Worm (Caenorhabditis elegans) whole organism, early embryonic: ENCODE results near the gene cpt-2.

Source experiments
- B0310.2 ChIP-seq: sonication (generic microtip); optimal IDR thresholded peaks from 2 replicates; lab custom pipeline; 2016; ENCODE audit warnings: mild to moderate bottlenecking, missing genetic modification characterization, missing compliant biosample characterization
- F13C5.2 ChIP-seq: sonication (generic microtip); optimal IDR thresholded peaks from 2 replicates; lab custom pipeline; 2017; ENCODE audit warnings: mild to moderate bottlenecking, missing genetic modification characterization, inconsistent platforms, missing compliant biosample characterization
- aly-1 ChIP-seq: sonication (generic microtip); optimal IDR thresholded peaks from 2 replicates; lab custom pipeline; 2016; ENCODE audit warnings: missing genetic modification characterization, missing compliant biosample characterization
- ama-1 ChIP-seq: fragments of 150-350 bp; optimal IDR thresholded peaks from 2 replicates; lab custom pipeline; 2014
- ceh-13 ChIP-seq: fragments of 200-800 bp; sonication (Bioruptor generic); optimal IDR thresholded peaks from 2 replicates; lab custom pipeline; 2018; ENCODE audit warnings: mild to moderate bottlenecking, missing genetic modification characterization, missing compliant biosample characterization
- ceh-36 ChIP-seq: sonication (generic microtip); optimal IDR thresholded peaks from 2 replicates; lab custom pipeline; 2016; ENCODE audit warnings: missing genetic modification characterization, inconsistent platforms, missing compliant biosample characterization
- ets-7 ChIP-seq: sonication (generic microtip); optimal IDR thresholded peaks from 2 replicates; lab custom pipeline; 2016; ENCODE audit warnings: missing genotype, missing genetic modification characterization, missing compliant biosample characterization
- flt-1 ChIP-seq: fragments of 200-800 bp; sonication (Bioruptor generic); IDR thresholded peaks from 2 replicates; pipeline ENCODE4 v1.3.6; 2022; ENCODE audit warnings: missing genetic modification characterization, missing compliant biosample characterization
- hmbx-1 ChIP-seq: sonication (generic microtip); optimal IDR thresholded peaks from 2 replicates; lab custom pipeline; 2016; ENCODE audit warnings: mild to moderate bottlenecking, missing genetic modification characterization, missing compliant biosample characterization
- hmg-4 ChIP-seq: fragments of 200-800 bp; sonication (Bioruptor generic); optimal IDR thresholded peaks from 2 replicates; lab custom pipeline; 2018; ENCODE audit warnings: mild to moderate bottlenecking, missing genetic modification characterization, missing compliant biosample characterization
- hnd-1 ChIP-seq: sonication (generic microtip); optimal IDR thresholded peaks from 2 replicates; lab custom pipeline; 2016; ENCODE audit warnings: missing genetic modification characterization, missing compliant biosample characterization
- pes-1 ChIP-seq: fragments of 200-800 bp; sonication (Bioruptor generic); IDR thresholded peaks from 2 replicates; pipeline ENCODE4 v1.3.6; 2022; ENCODE audit warnings: missing genetic modification reagents, missing genetic modification characterization, missing compliant biosample characterization
- scrt-1 ChIP-seq: fragments of 200-800 bp; sonication (Bioruptor generic); IDR thresholded peaks from 2 replicates; pipeline ENCODE4 v1.3.6; 2022; ENCODE audit warnings: missing genetic modification characterization, missing compliant biosample characterization
- sea-1 ChIP-seq: fragments of 200-800 bp; sonication (Bioruptor generic); conservative IDR thresholded peaks from 2 replicates; pipeline ENCODE4 v1.3.6; 2022; ENCODE audit warnings: missing genetic modification characterization, missing compliant biosample characterization
- tbx-11 ChIP-seq: fragments of 200-800 bp; sonication (Bioruptor generic); IDR thresholded peaks from 2 replicates; pipeline ENCODE4 v1.3.6; 2022; ENCODE audit warnings: missing genetic modification characterization, missing compliant biosample characterization
- tbx-37 ChIP-seq: fragments of 200-800 bp; sonication (Bioruptor generic); conservative IDR thresholded peaks from 2 replicates; pipeline ENCODE4 v1.3.6; 2022; ENCODE audit warnings: missing genetic modification reagents, missing genetic modification characterization, missing compliant biosample characterization
- tra-4 ChIP-seq: sonication (generic microtip); optimal IDR thresholded peaks from 2 replicates; lab custom pipeline; 2017; ENCODE audit warnings: missing genetic modification characterization, missing compliant biosample characterization

Gene cpt-2

ce11 chrIV:11210781-11211256, 31.4 kb downstream of the cpt-2 start, which contains the start of gene adk-1:
Gene adk-1 (minus strand): TSS chrIV:11210831.
- no peak for TF ChIP-seq tra-4 (tag; lab: Kevin White, UChicago)
- no peak for TF ChIP-seq sea-1 (GFP tag; lab: Robert Waterston, UW)
- no peak for TF ChIP-seq aly-1 (tag; lab: Kevin White, UChicago)
- TF ChIP-seq hmbx-1, result no peak
- TF ChIP-seq hnd-1 (tag; lab: Kevin White, UChicago), result no peak
- no peak for TF ChIP-seq ama-1 (lab: Kevin White, UChicago)
- TF ChIP-seq scrt-1 (GFP tag; lab: Robert Waterston, UW), result no peak
- no peak for TF ChIP-seq ceh-36

ce11 chrIV:11211547-11211946, 32.1 kb downstream of the cpt-2 start:
- TF ChIP-seq pes-1 (no peak), sea-1 (GFP tag; lab: Robert Waterston, UW) (no peak), tbx-37 (GFP tag; lab: Robert Waterston, UW) (no peak), ceh-36 (no peak)

- TF ChIP-seq pes-1 (no peak), sea-1 (GFP tag; lab: Robert Waterston, UW) (no peak), ets-7 (no peak), ama-1 (lab: Kevin White, UChicago) (no peak), tbx-37 (GFP tag; lab: Robert Waterston, UW) (no peak), B0310.2 (tag; lab: Kevin White, UChicago) (no peak), hnd-1 (tag; lab: Kevin White, UChicago) (no peak), aly-1 (tag; lab: Kevin White, UChicago) (no peak), ceh-36 (no peak), flt-1 (GFP tag; lab: Robert Waterston, UW) (no peak), scrt-1 (GFP tag; lab: Robert Waterston, UW) (no peak), ceh-13 (GFP tag; lab: Kevin White, UChicago) (no peak), hmg-4 (GFP tag; lab: Kevin White, UChicago) (no peak), tbx-11 (no peak), F13C5.2 (tag; lab: Kevin White, UChicago) (no peak), tra-4 (tag; lab: Kevin White, UChicago) (no peak), hmbx-1 (no peak)
Measured at ce11 chrIV:11212978-11213377, 33.5 kb downstream of the cpt-2 start.

ce11 chrIV:11218037-11218436, 38.6 kb downstream of the cpt-2 start, which contains the start of gene zip-6:
Gene zip-6 (minus strand): TSS chrIV:11218137.
- TF ChIP-seq hmbx-1 (no peak), ceh-36 (no peak), flt-1 (GFP tag; lab: Robert Waterston, UW) (no peak), tra-4 (tag; lab: Kevin White, UChicago) (no peak), hmg-4 (GFP tag; lab: Kevin White, UChicago) (no peak), ets-7 (no peak), tbx-37 (GFP tag; lab: Robert Waterston, UW) (no peak), scrt-1 (GFP tag; lab: Robert Waterston, UW) (no peak), aly-1 (tag; lab: Kevin White, UChicago) (no peak), F13C5.2 (tag; lab: Kevin White, UChicago) (no peak), pes-1 (no peak), tbx-11 (no peak), sea-1 (GFP tag; lab: Robert Waterston, UW) (no peak), B0310.2 (tag; lab: Kevin White, UChicago) (no peak), ama-1 (lab: Kevin White, UChicago) (no peak), hnd-1 (tag; lab: Kevin White, UChicago) (no peak), ceh-13 (GFP tag; lab: Kevin White, UChicago) (no peak)

- TF ChIP-seq aly-1 (tag; lab: Kevin White, UChicago) (no peak), sea-1 (GFP tag; lab: Robert Waterston, UW) (no peak), F13C5.2 (tag; lab: Kevin White, UChicago) (no peak), tbx-37 (GFP tag; lab: Robert Waterston, UW) (no peak), hmg-4 (GFP tag; lab: Kevin White, UChicago) (no peak), hmbx-1 (no peak), ceh-13 (GFP tag; lab: Kevin White, UChicago) (no peak), ceh-36 (no peak), ets-7 (no peak), tbx-11 (no peak), hnd-1 (tag; lab: Kevin White, UChicago) (no peak), flt-1 (GFP tag; lab: Robert Waterston, UW) (no peak), ama-1 (lab: Kevin White, UChicago) (no peak), B0310.2 (tag; lab: Kevin White, UChicago) (no peak), tra-4 (tag; lab: Kevin White, UChicago) (no peak), scrt-1 (GFP tag; lab: Robert Waterston, UW) (no peak), pes-1 (no peak)
Measured at ce11 chrIV:11223878-11224277, 44.4 kb downstream of the cpt-2 start, which contains the start of gene C29F4.3. Gene C29F4.3 (minus strand): TSS chrIV:11223978.

- TF ChIP-seq sea-1 (GFP tag; lab: Robert Waterston, UW), result no peak
- no peak for TF ChIP-seq tbx-11
- no peak for TF ChIP-seq hmbx-1
- TF ChIP-seq hnd-1 (tag; lab: Kevin White, UChicago), result no peak
- TF ChIP-seq ceh-36, result no peak
- no peak for TF ChIP-seq tra-4 (tag; lab: Kevin White, UChicago)
- TF ChIP-seq ets-7, result no peak
Measured at ce11 chrIV:11225206-11225605, 45.8 kb downstream of the cpt-2 start, which contains the start of gene col-125. Gene col-125 (plus strand): TSS chrIV:11225506.

ce11 chrIV:11226545-11226944, 47.1 kb downstream of the cpt-2 start:
- no peak for TF ChIP-seq ets-7
- TF ChIP-seq F13C5.2 (tag; lab: Kevin White, UChicago), result no peak
- no peak for TF ChIP-seq flt-1 (GFP tag; lab: Robert Waterston, UW)
- no peak for TF ChIP-seq hmbx-1
- no peak for TF ChIP-seq pes-1
- no peak for TF ChIP-seq B0310.2 (tag; lab: Kevin White, UChicago)
- TF ChIP-seq tbx-11, result no peak
- no peak for TF ChIP-seq ceh-36
- no peak for TF ChIP-seq scrt-1 (GFP tag; lab: Robert Waterston, UW)
- TF ChIP-seq ama-1 (lab: Kevin White, UChicago), result no peak
- TF ChIP-seq ceh-13 (GFP tag; lab: Kevin White, UChicago), result no peak
- TF ChIP-seq hnd-1 (tag; lab: Kevin White, UChicago), result no peak
- TF ChIP-seq sea-1 (GFP tag; lab: Robert Waterston, UW), result no peak
- no peak for TF ChIP-seq hmg-4 (GFP tag; lab: Kevin White, UChicago)
- no peak for TF ChIP-seq tra-4 (tag; lab: Kevin White, UChicago)
- TF ChIP-seq aly-1 (tag; lab: Kevin White, UChicago), result no peak
- TF ChIP-seq tbx-37 (GFP tag; lab: Robert Waterston, UW), result no peak
